Fruit fly (Drosophila melanogaster): ENCODE measurements around the gene CG2924.

CG2924 gene

DNA sequence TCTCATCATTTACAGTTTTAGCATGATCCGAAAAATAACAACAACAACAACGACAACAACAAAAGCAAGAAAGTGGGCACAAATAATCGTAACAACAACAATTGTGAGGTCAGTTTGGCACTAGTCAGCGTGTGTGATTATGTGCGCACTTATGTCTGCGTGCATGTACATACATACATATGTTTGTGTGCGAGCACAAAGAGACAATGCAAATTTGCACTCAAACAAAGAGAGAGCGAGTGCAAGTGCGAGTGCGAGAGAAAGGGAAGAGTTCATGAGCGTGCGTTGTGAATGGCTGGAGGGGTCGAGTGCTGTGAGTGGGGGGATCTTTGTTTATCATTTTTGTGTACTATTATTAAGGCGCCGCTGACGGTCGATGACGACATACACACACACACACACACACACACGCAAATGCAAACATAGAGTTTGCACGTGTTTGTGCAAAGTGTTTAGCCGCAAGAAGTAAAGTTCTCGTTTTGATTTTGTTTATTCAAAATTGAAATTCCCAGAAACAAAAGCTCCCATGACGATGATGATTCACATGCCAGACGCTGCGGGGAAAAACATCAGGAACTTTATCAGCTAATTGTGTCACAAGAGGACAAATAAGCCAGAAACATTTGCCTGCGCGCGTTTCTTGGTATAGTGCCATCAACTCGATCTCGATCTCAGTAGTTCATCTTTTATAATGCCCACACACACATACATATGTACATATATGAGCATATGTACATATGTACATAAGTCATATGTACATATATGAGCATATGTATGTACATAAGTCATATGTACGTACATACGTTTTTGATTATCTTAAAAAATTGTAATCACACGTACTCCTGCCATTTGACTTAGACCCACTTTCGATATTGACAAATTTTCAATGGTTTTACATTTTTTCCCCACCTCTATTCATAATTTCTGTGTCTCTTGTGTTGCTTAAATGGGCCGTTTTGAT, 24.2 kb upstream of the CG2924 start (continued):
- TF ChIP-seq Usf (GFP tag; optimal IDR thresholded peaks at IDR 0.05) (no peak), CG11085 (GFP tag; IDR thresholded peaks at IDR 0.05) (no peak), CG13287 (GFP tag; IDR thresholded peaks at IDR 0.05; ENCODE audit: partially characterized antibody) (no peak), CTCF (GFP tag; optimal IDR thresholded peaks at IDR 0.05) (no peak), Xbp1 (GFP tag; optimal IDR thresholded peaks at IDR 0.05) (no peak), tap (tag; optimal IDR thresholded peaks at IDR 0.05) (peak; percentile 15), CG1602 (GFP tag; optimal IDR thresholded peaks at IDR 0.05) (no peak), lmd (GFP tag; IDR thresholded peaks at IDR 0.05) (no peak), fd102C (GFP tag; optimal IDR thresholded peaks at IDR 0.05) (peak; percentile 63), CG11398 (GFP tag; optimal IDR thresholded peaks at IDR 0.05) (peak; percentile 9), ara (GFP tag; IDR thresholded peaks at IDR 0.05) (no peak), CG3065 (GFP tag; optimal IDR thresholded peaks at IDR 0.05) (no peak), cad (GFP tag; optimal IDR thresholded peaks at IDR 0.05) (no peak), twi (tag; optimal IDR thresholded peaks at IDR 0.05) (no peak), CG18619 (GFP tag; optimal IDR thresholded peaks at IDR 0.05) (no peak), HLH3B (GFP tag; IDR thresholded peaks at IDR 0.05) (no peak), CG10431 (GFP tag; optimal IDR thresholded peaks at IDR 0.05) (no peak), Rfx (GFP tag; IDR thresholded peaks at IDR 0.05) (no peak), CG15696 (tag; optimal IDR thresholded peaks at IDR 0.05) (peak; percentile 65), BtbVII (GFP tag; optimal IDR thresholded peaks at IDR 0.05) (no peak), Side (GFP tag; optimal IDR thresholded peaks at IDR 0.05) (peak; percentile 38), CG1024 (GFP tag; IDR thresholded peaks at IDR 0.05) (peak; percentile 34; the same call in 1 of the 2 replicates), CG7556 (GFP tag; optimal IDR thresholded peaks at IDR 0.05) (no peak), CG14860 (GFP tag; IDR thresholded peaks at IDR 0.05; ENCODE audit: partially characterized antibody) (no peak), CG10147 (GFP tag; optimal IDR thresholded peaks at IDR 0.05) (no peak), CG2120 (GFP tag; optimal IDR thresholded peaks at IDR 0.05) (no peak), YL-1 (GFP tag; optimal IDR thresholded peaks at IDR 0.05) (no peak), CG6854 (GFP tag; optimal IDR thresholded peaks at IDR 0.05) (no peak), D19A (tag; optimal IDR thresholded peaks at IDR 0.05) (no peak), CG11560 (tag; IDR thresholded peaks at IDR 0.05) (no peak), corto (GFP tag; optimal IDR thresholded peaks at IDR 0.05) (no peak), Oaz (GFP tag; IDR thresholded peaks at IDR 0.05) (no peak), CG43689 (GFP tag; IDR thresholded peaks at IDR 0.05) (no peak), crp (GFP tag; optimal IDR thresholded peaks at IDR 0.05) (no peak), Fer2 (tag; optimal IDR thresholded peaks at IDR 0.05) (no peak), vnd (GFP tag; IDR thresholded peaks at IDR 0.05; ENCODE audit: partially characterized antibody) (no peak), sug (tag; optimal IDR thresholded peaks at IDR 0.05) (no peak), CG31224 (GFP tag; IDR thresholded peaks at IDR 0.05) (0 out of 2 replicates have a peak, but pooled peaks have one; percentile 18), her (GFP tag; optimal IDR thresholded peaks at IDR 0.05) (no peak), CG6254 (GFP tag; optimal IDR thresholded peaks at IDR 0.05) (peak; percentile 43), Ssrp (tag; optimal IDR thresholded peaks at IDR 0.05) (no peak), E2f1 (GFP tag; IDR thresholded peaks at IDR 0.05) (no peak), CoRest (tag; optimal IDR thresholded peaks at IDR 0.05) (peak; percentile 8), CG7963 (GFP tag; IDR thresholded peaks at IDR 0.05; ENCODE audit: partially characterized antibody) (no peak), jigr1 (GFP tag; IDR thresholded peaks at IDR 0.05) (no peak), CG12391 (tag; optimal IDR thresholded peaks at IDR 0.05) (no peak), pzg (GFP tag; optimal IDR thresholded peaks at IDR 0.05) (no peak), Lim3 (GFP tag; IDR thresholded peaks at IDR 0.05) (no peak), peb (GFP tag; IDR thresholded peaks at IDR 0.05) (no peak)

All from whole organism, embryonic.